Worm (Caenorhabditis elegans) whole organism, L3 larva: ENCODE data around the gene glb-32.
A peak's percentile ranks its signal among the peaks of the same experiment; 100 is the strongest.

Source experiments
- R02D3.7 ChIP-seq: fragments of 150-350 bp; optimal IDR thresholded peaks from 2 replicates; lab custom pipeline; 2014; ENCODE audit warnings: missing biosample characterization, missing genetic modification characterization
- ZK546.5 ChIP-seq: sonication (generic microtip); optimal IDR thresholded peaks from 2 replicates; lab custom pipeline; 2017; ENCODE audit warnings: missing biosample characterization, missing genetic modification characterization
- aly-2 ChIP-seq: fragments of 150-350 bp; optimal IDR thresholded peaks from 2 replicates; lab custom pipeline; 2014; ENCODE audit warnings: missing biosample characterization, missing genetic modification characterization
- ama-1 ChIP-seq: fragments of 150-350 bp; optimal IDR thresholded peaks from 2 replicates; lab custom pipeline; 2018
- ceh-16 ChIP-seq: sonication (generic microtip); optimal IDR thresholded peaks from 2 replicates; lab custom pipeline; 2017; ENCODE audit warnings: missing biosample characterization, missing genetic modification characterization
- ceh-28 ChIP-seq: fragments of 150-350 bp; optimal IDR thresholded peaks from 2 replicates; lab custom pipeline; 2014; ENCODE audit warnings: missing biosample characterization, missing genetic modification reagents, missing genetic modification characterization
- daf-12 ChIP-seq: fragments of 150-350 bp; optimal IDR thresholded peaks from 2 replicates; lab custom pipeline; 2014; ENCODE audit warnings: missing biosample characterization, missing genetic modification reagents, missing genetic modification characterization
- egl-5 ChIP-seq: fragments of 150-350 bp; optimal IDR thresholded peaks from 2 replicates; lab custom pipeline; 2017; ENCODE audit warnings: missing biosample characterization, missing genetic modification reagents, missing genetic modification characterization, inconsistent platforms
- elt-1 ChIP-seq: fragments of 150-350 bp; optimal IDR thresholded peaks from 2 replicates; lab custom pipeline; 2014; ENCODE audit warnings: missing biosample characterization, missing genetic modification characterization
- elt-2 ChIP-seq: sonication (generic microtip); optimal IDR thresholded peaks from 2 replicates; lab custom pipeline; 2016; ENCODE audit warnings: missing genetic modification reagents, mild to moderate bottlenecking, missing genetic modification characterization, missing compliant biosample characterization
- elt-3 ChIP-seq, 3 experiments: fragments of 150-350 bp in 1 of 3; sonication (generic microtip) in 2 of 3; optimal IDR thresholded peaks; 2 replicates in 2 of 3; 4 replicates in 1 of 3; lab custom pipeline; 2014 to 2017; ENCODE audit warnings: missing biosample characterization in 3 of 3, missing genetic modification characterization in 3 of 3
- eor-1 ChIP-seq, 2 experiments: fragments of 150-350 bp; optimal IDR thresholded peaks; 2 replicates each; lab custom pipeline; 2014 to 2018; ENCODE audit warnings: missing biosample characterization in 2 of 2, missing genetic modification characterization in 2 of 2
- fkh-10 ChIP-seq: sonication (generic microtip); optimal IDR thresholded peaks from 2 replicates; lab custom pipeline; 2017; ENCODE audit warnings: missing biosample characterization, missing genetic modification reagents, missing genetic modification characterization
- fkh-2 ChIP-seq: fragments of 150-350 bp; optimal IDR thresholded peaks from 2 replicates; lab custom pipeline; 2014; ENCODE audit warnings: missing biosample characterization, missing genetic modification reagents, missing genetic modification characterization
- fos-1 ChIP-seq: fragments of 150-350 bp; optimal IDR thresholded peaks from 2 replicates; lab custom pipeline; 2014; ENCODE audit warnings: missing biosample characterization, missing genetic modification characterization
- hmg-11 ChIP-seq: sonication (generic microtip); optimal IDR thresholded peaks from 2 replicates; lab custom pipeline; 2016; ENCODE audit warnings: missing genetic modification characterization, missing compliant biosample characterization
- jun-1 ChIP-seq: fragments of 150-350 bp; optimal IDR thresholded peaks from 2 replicates; lab custom pipeline; 2014; ENCODE audit warnings: missing biosample characterization, missing genetic modification reagents, missing genetic modification characterization
- lin-15B ChIP-seq: fragments of 150-350 bp; optimal IDR thresholded peaks from 2 replicates; lab custom pipeline; 2014; ENCODE audit warnings: missing biosample characterization, missing genetic modification characterization
- lin-39 ChIP-seq: fragments of 150-350 bp; optimal IDR thresholded peaks from 2 replicates; lab custom pipeline; 2018; ENCODE audit warnings: missing biosample characterization, missing genetic modification reagents, missing genetic modification characterization
- lsy-12 ChIP-seq: sonication (generic microtip); optimal IDR thresholded peaks from 2 replicates; lab custom pipeline; 2016; ENCODE audit warnings: mild to moderate bottlenecking, missing genetic modification characterization, missing compliant biosample characterization
- mml-1 ChIP-seq: fragments of 150-350 bp; sonication (generic microtip); optimal IDR thresholded peaks from 3 replicates; lab custom pipeline; 2014; ENCODE audit warnings: missing biosample characterization, missing genetic modification characterization
- nfya-1 ChIP-seq: sonication (generic microtip); optimal IDR thresholded peaks from 2 replicates; lab custom pipeline; 2017; ENCODE audit warnings: missing genetic modification characterization, mild to moderate bottlenecking, missing compliant biosample characterization, antibody characterized with exemption, moderate library complexity; ENCODE audit not compliant: insufficient read depth
- nhr-11 ChIP-seq: fragments of 150-350 bp; optimal IDR thresholded peaks from 2 replicates; lab custom pipeline; 2014; ENCODE audit warnings: missing biosample characterization, missing genetic modification characterization
- nhr-12 ChIP-seq: fragments of 150-350 bp; optimal IDR thresholded peaks from 2 replicates; lab custom pipeline; 2014; ENCODE audit warnings: missing biosample characterization, missing genetic modification characterization
- nhr-23 ChIP-seq: fragments of 150-350 bp; optimal IDR thresholded peaks from 2 replicates; lab custom pipeline; 2014; ENCODE audit warnings: missing biosample characterization, missing genetic modification reagents, missing genetic modification characterization
- nhr-25 ChIP-seq: sonication (generic microtip); optimal IDR thresholded peaks from 2 replicates; lab custom pipeline; 2017; ENCODE audit warnings: missing biosample characterization, missing genetic modification characterization
- nhr-43 ChIP-seq: sonication (generic microtip); optimal IDR thresholded peaks from 2 replicates; lab custom pipeline; 2016; ENCODE audit warnings: mild to moderate bottlenecking, missing genetic modification characterization, missing compliant biosample characterization; ENCODE audit not compliant: poor library complexity, severe bottlenecking
- nhr-67 ChIP-seq: fragments of 150-350 bp; optimal IDR thresholded peaks from 2 replicates; lab custom pipeline; 2014; ENCODE audit warnings: missing biosample characterization, missing genetic modification characterization
- nhr-76 ChIP-seq: fragments of 150-350 bp; sonication (generic microtip); optimal IDR thresholded peaks from 5 replicates; lab custom pipeline; 2014; ENCODE audit warnings: missing biosample characterization, missing genetic modification characterization
- pha-4 ChIP-seq: fragments of 150-350 bp; optimal IDR thresholded peaks from 2 replicates; lab custom pipeline; 2014; ENCODE audit warnings: missing biosample characterization, missing genetic modification reagents, missing genetic modification characterization
- pqm-1 ChIP-seq: fragments of 150-350 bp; optimal IDR thresholded peaks from 2 replicates; lab custom pipeline; 2017; ENCODE audit warnings: missing biosample characterization, missing genetic modification characterization, inconsistent platforms
- skn-1 ChIP-seq: fragments of 150-350 bp; optimal IDR thresholded peaks from 2 replicates; lab custom pipeline; 2014; ENCODE audit warnings: missing biosample characterization, missing genetic modification characterization
- snpc-4 ChIP-seq: fragments of 150-350 bp; optimal IDR thresholded peaks from 2 replicates; lab custom pipeline; 2014; ENCODE audit warnings: missing biosample characterization, missing genetic modification characterization
- tbx-2 ChIP-seq: sonication (generic microtip); optimal IDR thresholded peaks from 2 replicates; lab custom pipeline; 2016; ENCODE audit warnings: mild to moderate bottlenecking, missing genetic modification characterization, missing compliant biosample characterization
- zag-1 ChIP-seq: fragments of 150-350 bp; optimal IDR thresholded peaks from 2 replicates; lab custom pipeline; 2014; ENCODE audit warnings: missing biosample characterization, missing genetic modification characterization
- ztf-11 ChIP-seq: fragments of 150-350 bp; optimal IDR thresholded peaks from 2 replicates; lab custom pipeline; 2014; ENCODE audit warnings: missing biosample characterization, missing genetic modification characterization
- ztf-4 ChIP-seq: fragments of 150-350 bp; optimal IDR thresholded peaks from 2 replicates; lab custom pipeline; 2014; ENCODE audit warnings: missing biosample characterization, missing genetic modification characterization

The glb-32 gene

ce11 chrV:5097035-5097434 is 7.7 kb upstream of the glb-32 start, which contains the start of gene C04F5.2:
TSS of gene C04F5.2 (minus strand) at chrV:5097135.
- TF ChIP-seq hmg-11 (tag; lab: Kevin White, UChicago) (no peak), daf-12 (tag; lab: Kevin White, UChicago) (no peak), lin-39 (no peak), nhr-67 (tag; lab: Kevin White, UChicago) (no peak), mml-1 (tag; lab: Kevin White, UChicago) (no peak), nhr-43 (tag; lab: Kevin White, UChicago) (no peak), skn-1 (no peak), aly-2 (tag; lab: Kevin White, UChicago) (no peak), pqm-1 (no peak), ceh-16 (tag; lab: Kevin White, UChicago) (no peak), lsy-12 (tag; lab: Kevin White, UChicago) (no peak), elt-1 (no peak)

ce11 chrV:5090386-5090785 is 1.0 kb upstream of the glb-32 start:
- TF ChIP-seq fkh-10 (GFP tag; lab: Kevin White, UChicago) (peak; percentile 20), hmg-11 (tag; lab: Kevin White, UChicago) (no peak), elt-1 (peak; percentile 18)

ce11 chrV:5088311-5088710 is 1.0 kb downstream of the glb-32 start:
- TF ChIP-seq pha-4 (tag; lab: Kevin White, UChicago) (no peak), ZK546.5 (tag; lab: Kevin White, UChicago) (no peak), eor-1 (tag; optimal IDR thresholded peaks at IDR 0.05; lab: Kevin White, UChicago) (no peak), zag-1 (tag; lab: Kevin White, UChicago) (no peak), nhr-76 (tag; lab: Kevin White, UChicago) (no peak), nhr-23 (no peak), mml-1 (tag; lab: Kevin White, UChicago) (no peak)

ce11 chrV:5086919-5087404 is 2.4 kb downstream of the glb-32 start, which contains the start of gene Y58A7A.5:
TSS of gene Y58A7A.5 (minus strand) at chrV:5086969.
- TF ChIP-seq lin-39, result peak; percentile 26
- TF ChIP-seq nfya-1 (tag; lab: Kevin White, UChicago), result peak; percentile 22
- TF ChIP-seq ceh-28, result peak; percentile 3
- TF ChIP-seq pha-4 (tag; lab: Kevin White, UChicago), result peak; percentile 28
- no peak for TF ChIP-seq elt-3 (tag; optimal IDR thresholded peaks at IDR 0.05; lab: Kevin White, UChicago)
- TF ChIP-seq, all 47 proteins: peak for 4

- TF ChIP-seq snpc-4 (tag; lab: Kevin White, UChicago) (no peak), ztf-4 (tag; lab: Kevin White, UChicago) (no peak), aly-2 (tag; lab: Kevin White, UChicago) (no peak), daf-12 (tag; lab: Kevin White, UChicago) (no peak), R02D3.7 (tag; lab: Kevin White, UChicago) (no peak), nhr-12 (no peak), jun-1 (tag; lab: Kevin White, UChicago) (no peak), skn-1 (no peak), lin-15B (tag; lab: Kevin White, UChicago) (no peak), lin-39 (no peak), elt-2 (tag; lab: Kevin White, UChicago) (no peak), ama-1 (lab: Kevin White, UChicago) (no peak)
These were observed 4.3 kb downstream of the glb-32 start, which contains the start of gene Y58A7A.4 for ce11 chrV:5084957-5085465. TSS of gene Y58A7A.4 (minus strand) at chrV:5085007.

ce11 chrV:5080853-5081338 is 8.5 kb downstream of the glb-32 start, which contains the start of gene Y58A7A.3:
TSS of gene Y58A7A.3 (minus strand) at chrV:5080903.
- no peak for TF ChIP-seq nhr-43 (tag; lab: Kevin White, UChicago)
- TF ChIP-seq skn-1, result peak; percentile 28
- peak; percentile 36 for TF ChIP-seq elt-2 (tag; lab: Kevin White, UChicago)
- TF ChIP-seq nhr-11 (tag; lab: Kevin White, UChicago), result no peak
- TF ChIP-seq ceh-16 (tag; lab: Kevin White, UChicago), result no peak
- TF ChIP-seq pqm-1, result peak; percentile 28
- peak; percentile 75 for TF ChIP-seq pha-4 (tag; lab: Kevin White, UChicago)
- no peak for TF ChIP-seq elt-3 (tag; optimal IDR thresholded peaks at IDR 0.05; lab: Kevin White, UChicago)
- peak; percentile 2 for TF ChIP-seq lin-15B (tag; lab: Kevin White, UChicago)
- no peak for TF ChIP-seq nhr-12
- TF ChIP-seq fkh-2, result no peak
- peak; percentile 46 for TF ChIP-seq nfya-1 (tag; lab: Kevin White, UChicago)
- no peak for TF ChIP-seq lin-39
- TF ChIP-seq ztf-11, result no peak
- no peak for TF ChIP-seq fos-1 (tag; lab: Kevin White, UChicago)
- no peak for TF ChIP-seq nhr-67 (tag; lab: Kevin White, UChicago)
- TF ChIP-seq nhr-25 (tag; lab: Kevin White, UChicago), result peak; percentile 5
- TF ChIP-seq tbx-2 (tag; lab: Kevin White, UChicago), result no peak
- peak; percentile 43 for TF ChIP-seq ceh-28
- TF ChIP-seq nhr-23, result peak; percentile 72
- TF ChIP-seq jun-1 (tag; lab: Kevin White, UChicago), result peak; percentile 11
- TF ChIP-seq egl-5, result no peak
